Comparison of ENCODE assay signal across 5 worm cellular contexts in the genomic region with DNA sequence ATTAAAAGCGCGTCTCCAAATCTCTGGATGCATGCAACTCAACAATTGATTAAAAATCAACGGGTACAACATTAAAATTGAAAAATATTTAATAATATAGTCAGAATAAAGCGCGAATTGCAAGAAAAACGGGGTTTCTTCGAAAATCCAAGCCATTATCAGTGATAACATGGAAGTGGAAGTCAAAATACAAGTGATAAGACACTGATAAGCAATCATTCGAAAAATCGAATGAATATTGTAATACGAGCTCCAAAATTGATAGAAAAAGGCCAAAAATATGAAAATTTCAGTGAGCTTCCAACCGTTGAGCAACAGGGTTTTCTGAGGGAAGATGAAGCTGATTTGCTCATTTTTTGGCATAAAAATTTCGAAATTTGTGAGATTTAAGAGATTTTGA.
TF ChIP-seq lines count a peak whose summit lies in the region.

No protein-coding gene starts in this region.

TF ChIP-seq in whole organism, L1 larva, 84 proteins besides CTCF, POLR2A, EP300 and RAD21:
- TF ChIP-seq ceh-82 (tag; optimal IDR thresholded peaks at IDR 0.05; lab: Kevin White, UChicago): no peak
- TF ChIP-seq nhr-76 (tag; optimal IDR thresholded peaks at IDR 0.05; lab: Kevin White, UChicago): no peak
- no peak for TF ChIP-seq isw-1 (GFP tag; IDR thresholded peaks at IDR 0.05; lab: Robert Waterston, UW)
- peak; percentile 50 for TF ChIP-seq elt-2 (tag; optimal IDR thresholded peaks at IDR 0.05; lab: Kevin White, UChicago)
- TF ChIP-seq ces-1 (GFP tag; optimal IDR thresholded peaks at IDR 0.05; lab: Kevin White, UChicago): no peak
- TF ChIP-seq pqm-1 (tag; optimal IDR thresholded peaks at IDR 0.05; lab: Kevin White, UChicago): peak; percentile 33
- TF ChIP-seq mab-9 (GFP tag; IDR thresholded peaks at IDR 0.05; lab: Robert Waterston, UW): no peak
- no peak for TF ChIP-seq irx-1 (tag; optimal IDR thresholded peaks at IDR 0.05; lab: Kevin White, UChicago)
- no peak for TF ChIP-seq skn-1 (tag; optimal IDR thresholded peaks at IDR 0.05; lab: Kevin White, UChicago)
- no peak for TF ChIP-seq unc-130 (tag; optimal IDR thresholded peaks at IDR 0.05; lab: Kevin White, UChicago)
- TF ChIP-seq C34B4.2 (tag; optimal IDR thresholded peaks at IDR 0.05; lab: Kevin White, UChicago): no peak
- TF ChIP-seq lin-14 (GFP tag; optimal IDR thresholded peaks at IDR 0.05; lab: Kevin White, UChicago): no peak

TF ChIP-seq in whole organism, L2 larva, 48 proteins besides CTCF, POLR2A, EP300 and RAD21:
- TF ChIP-seq fos-1 (tag; optimal IDR thresholded peaks at IDR 0.05; lab: Kevin White, UChicago) (peak; percentile 25), lin-13 (GFP tag; optimal IDR thresholded peaks at IDR 0.05; lab: Kevin White, UChicago) (no peak), snpc-4 (tag; optimal IDR thresholded peaks at IDR 0.05; lab: Kevin White, UChicago) (no peak)

TF ChIP-seq in whole organism, L3 larva, 47 proteins besides CTCF, POLR2A, EP300 and RAD21:
- no peak for TF ChIP-seq R02D3.7 (tag; optimal IDR thresholded peaks at IDR 0.05; lab: Kevin White, UChicago)
- no peak for TF ChIP-seq nhr-11 (tag; optimal IDR thresholded peaks at IDR 0.05; lab: Kevin White, UChicago)
- TF ChIP-seq elt-2 (tag; optimal IDR thresholded peaks at IDR 0.05; lab: Kevin White, UChicago): peak; percentile 47
- no peak for TF ChIP-seq fkh-2 (tag; optimal IDR thresholded peaks at IDR 0.05; lab: Kevin White, UChicago)

TF ChIP-seq in whole organism, L4 larva, 104 proteins besides CTCF, POLR2A, EP300 and RAD21:
- TF ChIP-seq egl-43 (GFP tag; IDR thresholded peaks at IDR 0.05; lab: Robert Waterston, UW) (no peak), pqm-1 (tag; optimal IDR thresholded peaks at IDR 0.05; lab: Kevin White, UChicago) (peak; percentile 75), ceh-82 (tag; optimal IDR thresholded peaks at IDR 0.05; lab: Kevin White, UChicago) (no peak), zip-2 (tag; optimal IDR thresholded peaks at IDR 0.05; lab: Kevin White, UChicago) (no peak), lin-38 (GFP tag; IDR thresholded peaks at IDR 0.05; lab: Robert Waterston, UW) (no peak), nhr-41 (GFP tag; IDR thresholded peaks at IDR 0.05; lab: Robert Waterston, UW) (no peak), dmd-9 (GFP tag; IDR thresholded peaks at IDR 0.05; lab: Robert Waterston, UW) (no peak), lir-3 (tag; optimal IDR thresholded peaks at IDR 0.05; lab: Kevin White, UChicago) (no peak)

TF ChIP-seq in whole organism, late embryonic, 69 proteins besides CTCF, POLR2A, EP300 and RAD21:
- TF ChIP-seq elt-2 (tag; optimal IDR thresholded peaks at IDR 0.05; lab: Kevin White, UChicago) (peak; percentile 87), ref-2 (tag; optimal IDR thresholded peaks at IDR 0.05; lab: Kevin White, UChicago) (no peak)
TF ChIP-seq in whole organism, late embryonic: peak in this region for 1.

Comparison
In these comparisons a context has a peak if more than half of its experiments do, and no peak if none do; other contexts are left out.
1. Of the 29 proteins assayed by ChIP-seq in both whole organism, L4 larva and whole organism, L1 larva: peak only in whole organism, L4 larva: none; only in whole organism, L1 larva: none; in both: pqm-1; in neither: 28.